Worm (Caenorhabditis elegans) whole organism, L1 larva: ENCODE measurements around the gene rom-1.

Experiments
- aha-1 ChIP-seq: fragments of 150-350 bp; optimal IDR thresholded peaks from 2 replicates; lab custom pipeline; 2014; ENCODE audit warnings: missing biosample characterization, missing genetic modification characterization
- aly-2 ChIP-seq: fragments of 150-350 bp; optimal IDR thresholded peaks from 2 replicates; lab custom pipeline; 2014; ENCODE audit warnings: missing biosample characterization, missing genetic modification characterization
- mef-2 ChIP-seq: fragments of 150-350 bp; optimal IDR thresholded peaks from 2 replicates; lab custom pipeline; 2014; ENCODE audit warnings: missing biosample characterization, missing genetic modification characterization
- nhr-11 ChIP-seq: fragments of 150-350 bp; optimal IDR thresholded peaks from 2 replicates; lab custom pipeline; 2014; ENCODE audit warnings: missing biosample characterization, missing genetic modification characterization
- nhr-19 ChIP-seq: fragments of 200-800 bp; sonication (Bioruptor generic); conservative IDR thresholded peaks from 2 replicates; pipeline ENCODE4 v1.3.6; 2022; ENCODE audit warnings: missing genetic modification characterization, missing compliant biosample characterization
- nhr-28 ChIP-seq: fragments of 150-350 bp; optimal IDR thresholded peaks from 2 replicates; lab custom pipeline; 2014; ENCODE audit warnings: missing biosample characterization, missing genetic modification characterization
- nhr-77 ChIP-seq: fragments of 150-350 bp; optimal IDR thresholded peaks from 2 replicates; lab custom pipeline; 2014; ENCODE audit warnings: missing biosample characterization, missing genetic modification characterization
- nhr-90 ChIP-seq: sonication (generic microtip); optimal IDR thresholded peaks from 2 replicates; lab custom pipeline; 2016; ENCODE audit warnings: mild to moderate bottlenecking, missing genetic modification characterization, missing compliant biosample characterization; ENCODE audit not compliant: poor library complexity
- pag-3 ChIP-seq: sonication (generic microtip); optimal IDR thresholded peaks from 2 replicates; lab custom pipeline; 2017; ENCODE audit warnings: missing genetic modification characterization, mild to moderate bottlenecking, missing compliant biosample characterization, antibody characterized with exemption, borderline replicate concordance; ENCODE audit not compliant: insufficient read depth
- pax-3 ChIP-seq: fragments of 200-800 bp; sonication (Bioruptor generic); optimal IDR thresholded peaks from 2 replicates; lab custom pipeline; 2018; ENCODE audit warnings: mild to moderate bottlenecking, missing genetic modification characterization, moderate library complexity, missing compliant biosample characterization
- snpc-4 ChIP-seq: fragments of 150-350 bp; optimal IDR thresholded peaks from 2 replicates; lab custom pipeline; 2014; ENCODE audit warnings: missing biosample characterization, missing genetic modification characterization
- unc-62 ChIP-seq: fragments of 150-350 bp; optimal IDR thresholded peaks from 2 replicates; lab custom pipeline; 2014; ENCODE audit warnings: missing biosample characterization, missing genetic modification reagents, missing genetic modification characterization
- xbp-1 ChIP-seq: sonication (generic microtip); optimal IDR thresholded peaks from 2 replicates; lab custom pipeline; 2016; ENCODE audit warnings: missing genetic modification characterization, missing compliant biosample characterization
- ztf-11 ChIP-seq, 2 experiments: sonication (generic microtip); optimal IDR thresholded peaks; 2 replicates each; lab custom pipeline; 2016 to 2017; ENCODE audit warnings: missing genetic modification characterization in 2 of 2, missing biosample characterization in 1 of 2, missing compliant biosample characterization in 1 of 2

ce11 chrIII:4866762-4867161 lies 40.2 kb upstream of the rom-1 start, which contains the start of gene C35D10.17:
- TF ChIP-seq nhr-11 (tag; lab: Kevin White, UChicago), result no peak
- no peak for TF ChIP-seq nhr-28 (tag; lab: Kevin White, UChicago)
- no peak for TF ChIP-seq nhr-19 (GFP tag; lab: Robert Waterston, UW)
- no peak for TF ChIP-seq xbp-1 (tag; lab: Kevin White, UChicago)
- no peak for TF ChIP-seq nhr-77 (tag; lab: Kevin White, UChicago)
- TF ChIP-seq unc-62, result no peak
- TF ChIP-seq snpc-4 (tag; lab: Kevin White, UChicago), result no peak
- TF ChIP-seq nhr-90 (tag; lab: Kevin White, UChicago), result no peak
- no peak for TF ChIP-seq pax-3 (tag; lab: Kevin White, UChicago)
- TF ChIP-seq mef-2 (tag; lab: Kevin White, UChicago), result no peak
- TF ChIP-seq aha-1 (tag; lab: Kevin White, UChicago), result no peak
- no peak for TF ChIP-seq ztf-11 (tag; optimal IDR thresholded peaks at IDR 0.05; lab: Kevin White, UChicago)
- no peak for TF ChIP-seq pag-3 (tag; lab: Kevin White, UChicago)
- TF ChIP-seq aly-2, result no peak
